Fruit fly (Drosophila melanogaster) whole organism, embryonic: ENCODE results near the gene Neu2.

Source experiments
- Ada2b ChIP-seq: fragments of 200-800 bp; sonication (Bioruptor generic); IDR thresholded peaks from 2 replicates; pipeline ENCODE4 v1.3.6; 2022; ENCODE audit warnings: missing biosample characterization, missing genetic modification characterization
- Adf1 ChIP-seq: fragments of 200-800 bp; sonication (Bioruptor generic); IDR thresholded peaks from 2 replicates; pipeline ENCODE4 v1.3.6; 2022; ENCODE audit warnings: missing biosample characterization, missing genetic modification characterization
- Asciz ChIP-seq: fragments of 200-800 bp; sonication (Bioruptor generic); optimal IDR thresholded peaks from 2 replicates; lab custom pipeline; 2017; ENCODE audit warnings: missing biosample characterization, mild to moderate bottlenecking, missing genetic modification characterization, missing genetic modification reagents
- CG12155 ChIP-seq: fragments of 200-800 bp; sonication (Bioruptor generic); optimal IDR thresholded peaks from 3 replicates; lab custom pipeline; 2016; ENCODE audit warnings: missing biosample characterization, missing genetic modification characterization
- CG12942 ChIP-seq: fragments of 200-800 bp; sonication (Bioruptor generic); optimal IDR thresholded peaks from 3 replicates; lab custom pipeline; 2016; ENCODE audit warnings: missing biosample characterization, missing genetic modification characterization
- CG31224 ChIP-seq: fragments of 200-800 bp; sonication (Bioruptor generic); IDR thresholded peaks from 2 replicates; pipeline ENCODE4 v1.3.6; 2022; ENCODE audit warnings: missing biosample characterization, missing genetic modification characterization
- CG31441 ChIP-seq: fragments of 200-800 bp; sonication (Bioruptor generic); IDR thresholded peaks from 2 replicates; pipeline ENCODE4 v1.3.6; 2022; ENCODE audit warnings: missing biosample characterization, missing genetic modification characterization
- CG4854 ChIP-seq: fragments of 200-800 bp; sonication (Bioruptor generic); optimal IDR thresholded peaks from 2 replicates; lab custom pipeline; 2016; ENCODE audit warnings: missing biosample characterization, missing genetic modification characterization, inconsistent platforms
- CG7556 ChIP-seq: fragments of 200-800 bp; sonication (Bioruptor generic); optimal IDR thresholded peaks from 2 replicates; lab custom pipeline; 2017; ENCODE audit warnings: missing biosample characterization, mild to moderate bottlenecking, missing genetic modification characterization
- CG9437 ChIP-seq: fragments of 200-800 bp; sonication (Bioruptor generic); optimal IDR thresholded peaks from 2 replicates; lab custom pipeline; 2018; ENCODE audit warnings: missing biosample characterization, mild to moderate bottlenecking, missing genetic modification characterization
- CG9797 ChIP-seq: fragments of 200-800 bp; sonication (Bioruptor generic); optimal IDR thresholded peaks from 3 replicates; lab custom pipeline; 2018; ENCODE audit warnings: missing biosample characterization, mild to moderate bottlenecking, missing genetic modification characterization
- CG9932 ChIP-seq: fragments of 200-800 bp; sonication (Bioruptor generic); IDR thresholded peaks from 2 replicates; pipeline ENCODE4 v1.3.6; 2022; ENCODE audit warnings: missing biosample characterization, missing genetic modification characterization
- CrebB ChIP-seq: fragments of 200-800 bp; sonication (Bioruptor generic); optimal IDR thresholded peaks from 3 replicates; lab custom pipeline; 2018; ENCODE audit warnings: missing biosample characterization, mild to moderate bottlenecking, missing genetic modification characterization
- Dek ChIP-seq: fragments of 200-800 bp; sonication (Bioruptor generic); optimal IDR thresholded peaks from 3 replicates; lab custom pipeline; 2019; ENCODE audit warnings: missing biosample characterization, mild to moderate bottlenecking, missing genetic modification characterization, moderate library complexity
- Dip2 ChIP-seq: fragments of 200-800 bp; sonication (Bioruptor generic); IDR thresholded peaks from 2 replicates; pipeline ENCODE4 v1.3.6; 2022; ENCODE audit warnings: missing biosample characterization, missing genetic modification characterization
- Dll ChIP-seq: fragments of 200-800 bp; sonication (Bioruptor generic); IDR thresholded peaks from 4 replicates; pipeline ENCODE4 v1.3.6; 2022; ENCODE audit warnings: missing biosample characterization, missing genetic modification characterization; ENCODE audit not compliant: partially characterized antibody
- Drgx ChIP-seq: fragments of 200-800 bp; sonication (Bioruptor generic); IDR thresholded peaks from 2 replicates; pipeline ENCODE4 v1.3.6; 2022; ENCODE audit warnings: missing biosample characterization, missing genetic modification characterization
- Ets65A ChIP-seq: fragments of 200-800 bp; sonication (Bioruptor generic); peaks from one replicate; lab custom pipeline; 2016; ENCODE audit warnings: missing biosample characterization, missing genetic modification characterization
- Hr78 ChIP-seq, 2 experiments: fragments of 200-800 bp in 1 of 2; fragments of >200 bp in 1 of 2; sonication (Bioruptor generic) in 1 of 2; optimal IDR thresholded peaks; 2 replicates each; lab custom pipeline; 2017 to 2019; ENCODE audit warnings: missing biosample characterization in 2 of 2, missing genetic modification characterization in 2 of 2, mild to moderate bottlenecking in 1 of 2, moderate library complexity in 1 of 2
- Med ChIP-seq: fragments of 200-800 bp; sonication (Bioruptor generic); peaks from one replicate; lab custom pipeline; 2016; ENCODE audit warnings: missing biosample characterization, missing genetic modification characterization, mild to moderate bottlenecking, inconsistent platforms, moderate library complexity
- Oli ChIP-seq: fragments of 200-800 bp; sonication (Bioruptor generic); optimal IDR thresholded peaks from 2 replicates; lab custom pipeline; 2018; ENCODE audit warnings: missing biosample characterization, mild to moderate bottlenecking, missing genetic modification characterization, moderate library complexity
- Side ChIP-seq: fragments of 200-800 bp; sonication (Bioruptor generic); optimal IDR thresholded peaks from 2 replicates; lab custom pipeline; 2016; ENCODE audit warnings: missing biosample characterization, missing genetic modification characterization
- Six4 ChIP-seq: fragments of 200-800 bp; sonication (Bioruptor generic); optimal IDR thresholded peaks from 2 replicates; lab custom pipeline; 2016; ENCODE audit warnings: missing biosample characterization, missing genetic modification characterization
- Xbp1 ChIP-seq: fragments of 200-800 bp; sonication (Bioruptor generic); optimal IDR thresholded peaks from 3 replicates; lab custom pipeline; 2016; ENCODE audit warnings: missing biosample characterization, mild to moderate bottlenecking, missing genetic modification characterization
- ab ChIP-seq: fragments of 200-800 bp; sonication (Bioruptor generic); optimal IDR thresholded peaks from 2 replicates; lab custom pipeline; 2016; ENCODE audit warnings: missing biosample characterization, missing genetic modification characterization
- ara ChIP-seq: fragments of 200-800 bp; sonication (Bioruptor generic); IDR thresholded peaks from 2 replicates; pipeline ENCODE4 v1.3.6; 2022; ENCODE audit warnings: missing biosample characterization, missing genetic modification characterization
- ato ChIP-seq: fragments of 200-800 bp; sonication (Bioruptor generic); IDR thresholded peaks from 2 replicates; pipeline ENCODE4 v1.3.6; 2022; ENCODE audit warnings: missing biosample characterization, missing genetic modification characterization; ENCODE audit not compliant: partially characterized antibody
- az2 ChIP-seq: fragments of 200-800 bp; sonication (Bioruptor generic); optimal IDR thresholded peaks from 3 replicates; lab custom pipeline; 2016; ENCODE audit warnings: missing biosample characterization, missing genetic modification characterization
- bab2 ChIP-seq: fragments of 200-800 bp; sonication (Bioruptor generic); optimal IDR thresholded peaks from 2 replicates; lab custom pipeline; 2016; ENCODE audit warnings: missing biosample characterization, missing genetic modification characterization
- bcd ChIP-seq: fragments of 200-800 bp; sonication (Bioruptor generic); optimal IDR thresholded peaks from 2 replicates; lab custom pipeline; 2017; ENCODE audit warnings: missing biosample characterization, mild to moderate bottlenecking, missing genetic modification characterization
- btn ChIP-seq: fragments of 200-800 bp; sonication (Bioruptor generic); optimal IDR thresholded peaks from 2 replicates; lab custom pipeline; 2016; ENCODE audit warnings: missing biosample characterization, missing genetic modification characterization
- dimm ChIP-seq: fragments of 200-800 bp; sonication (Bioruptor generic); IDR thresholded peaks from 2 replicates; pipeline ENCODE4 v1.3.6; 2022; ENCODE audit warnings: missing biosample characterization, missing genetic modification characterization
- dmrt99B ChIP-seq: fragments of 200-800 bp; sonication (Bioruptor generic); optimal IDR thresholded peaks from 2 replicates; lab custom pipeline; 2018; ENCODE audit warnings: missing biosample characterization, mild to moderate bottlenecking, missing genetic modification characterization, moderate library complexity
- emc ChIP-seq: fragments of 200-800 bp; sonication (Bioruptor generic); optimal IDR thresholded peaks from 2 replicates; lab custom pipeline; 2016; ENCODE audit warnings: missing biosample characterization, missing genetic modification characterization
- eve ChIP-seq, 2 experiments: fragments of >200 bp; optimal IDR thresholded peaks; 2 replicates each; lab custom pipeline; 2017; ENCODE audit warnings: missing biosample characterization in 2 of 2, missing genetic modification characterization in 2 of 2
- exex ChIP-seq: fragments of 200-800 bp; sonication (Bioruptor generic); optimal IDR thresholded peaks from 4 replicates; lab custom pipeline; 2018; ENCODE audit warnings: missing biosample characterization, mild to moderate bottlenecking, missing genetic modification characterization, moderate library complexity
- gcm2 ChIP-seq: fragments of 200-800 bp; sonication (Bioruptor generic); optimal IDR thresholded peaks from 2 replicates; lab custom pipeline; 2016; ENCODE audit warnings: missing biosample characterization, missing genetic modification characterization
- grn ChIP-seq: fragments of 200-800 bp; sonication (Bioruptor generic); optimal IDR thresholded peaks from 3 replicates; lab custom pipeline; 2017; ENCODE audit warnings: missing biosample characterization, missing genetic modification characterization
- her ChIP-seq: fragments of 200-800 bp; sonication (Bioruptor generic); optimal IDR thresholded peaks from 2 replicates; lab custom pipeline; 2016; ENCODE audit warnings: missing biosample characterization, missing genetic modification characterization
- kay ChIP-seq: fragments of 200-800 bp; sonication (Bioruptor generic); optimal IDR thresholded peaks from 2 replicates; lab custom pipeline; 2016; ENCODE audit warnings: missing biosample characterization, missing genetic modification characterization
- luna ChIP-seq: fragments of 200-800 bp; sonication (Bioruptor generic); optimal IDR thresholded peaks from 2 replicates; lab custom pipeline; 2016; ENCODE audit warnings: missing biosample characterization, missing genetic modification characterization
- mld ChIP-seq: fragments of 200-800 bp; sonication (Bioruptor generic); IDR thresholded peaks from 3 replicates; pipeline ENCODE4 v1.3.6; 2022; ENCODE audit warnings: missing biosample characterization, missing genetic modification characterization; ENCODE audit not compliant: partially characterized antibody
- peb ChIP-seq: fragments of 200-800 bp; sonication (Bioruptor generic); IDR thresholded peaks from 2 replicates; pipeline ENCODE4 v1.3.6; 2022; ENCODE audit warnings: missing biosample characterization, missing genetic modification characterization
- sens-2 ChIP-seq: fragments of 200-800 bp; sonication (Bioruptor generic); IDR thresholded peaks from 2 replicates; pipeline ENCODE4 v1.3.6; 2022; ENCODE audit warnings: missing biosample characterization, missing genetic modification characterization
- sim ChIP-seq: fragments of 200-800 bp; sonication (Bioruptor generic); IDR thresholded peaks from 2 replicates; pipeline ENCODE4 v1.3.6; 2022; ENCODE audit warnings: missing biosample characterization, missing genetic modification characterization
- tup ChIP-seq: fragments of 200-800 bp; sonication (Bioruptor generic); optimal IDR thresholded peaks from 2 replicates; lab custom pipeline; 2016; ENCODE audit warnings: missing biosample characterization, mild to moderate bottlenecking, missing genetic modification characterization, moderate library complexity
- unpg ChIP-seq: fragments of 200-800 bp; sonication (Bioruptor generic); optimal IDR thresholded peaks from 3 replicates; lab custom pipeline; 2018; ENCODE audit warnings: missing biosample characterization, mild to moderate bottlenecking, missing genetic modification characterization, moderate library complexity
- vfl ChIP-seq: fragments of 200-800 bp; sonication (Bioruptor generic); optimal IDR thresholded peaks from 2 replicates; lab custom pipeline; 2016; ENCODE audit warnings: missing biosample characterization, missing genetic modification characterization
- yki ChIP-seq: fragments of >200 bp; optimal IDR thresholded peaks from 3 replicates; lab custom pipeline; 2018
- zf30C ChIP-seq: fragments of 200-800 bp; sonication (Bioruptor generic); optimal IDR thresholded peaks from 3 replicates; lab custom pipeline; 2018; ENCODE audit warnings: missing biosample characterization, mild to moderate bottlenecking, missing genetic modification characterization

Neu2 gene

DNA sequence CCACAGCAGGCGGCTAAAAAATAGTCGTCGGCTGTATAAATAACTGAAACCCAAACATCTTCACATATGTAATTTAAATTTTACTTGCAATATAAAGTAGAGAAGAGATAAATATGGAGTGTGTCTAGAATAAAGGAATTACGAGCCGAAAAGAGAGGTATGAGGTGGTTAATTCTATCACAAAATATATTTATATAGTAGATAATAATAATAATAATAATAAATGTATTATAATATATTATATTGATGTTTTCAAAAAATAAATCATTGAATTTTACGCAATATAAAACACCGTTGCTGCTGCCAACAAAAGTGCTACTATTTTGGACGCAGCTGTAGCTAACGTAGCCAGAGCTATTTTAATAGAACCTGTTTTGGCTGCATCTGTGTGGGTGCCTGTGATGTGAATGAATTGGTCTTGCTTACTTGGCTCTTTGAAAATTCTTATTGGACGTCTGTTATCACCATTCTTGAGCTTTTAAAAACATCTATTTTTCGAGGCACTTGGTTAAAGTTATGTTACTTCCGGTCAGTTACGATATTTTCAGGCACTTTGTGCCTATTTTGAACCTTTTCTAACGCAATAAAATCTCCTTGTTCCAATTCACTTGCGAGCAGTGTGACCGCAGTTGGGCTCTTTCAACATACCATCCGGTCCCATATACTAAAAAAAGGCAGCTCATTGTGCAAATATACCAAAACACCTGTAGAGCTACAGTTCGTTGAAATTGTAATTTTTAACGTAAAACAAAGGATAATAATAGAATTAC lies 6.7 kb upstream of the Neu2 start, which contains the start of gene Hr78 (continued):
- TF ChIP-seq CG12155 (peak; percentile 58), ab (GFP tag; lab: Kevin White, UChicago) (no peak), CG12942 (GFP tag; lab: Kevin White, UChicago) (peak; percentile 51), CG9797 (GFP tag; lab: Kevin White, UChicago) (peak; percentile 88), CG4854 (no peak), CrebB (peak; percentile 17), bcd (GFP tag; lab: Kevin White, UChicago) (peak; percentile 74), her (GFP tag; lab: Kevin White, UChicago) (no peak), ato (GFP tag; lab: Robert Waterston, UW) (no peak), Med (peak; percentile 65), gcm2 (GFP tag; lab: Kevin White, UChicago) (no peak), sens-2 (peak; percentile 6; the same call in 1 of the 2 replicates), Hr78 (GFP tag; optimal IDR thresholded peaks at IDR 0.05; lab: Kevin White, UChicago) (peak in 1 of 2 experiments; percentile 95), Oli (tag; lab: Kevin White, UChicago) (peak; percentile 87), eve (GFP tag; optimal IDR thresholded peaks at IDR 0.05; lab: Kevin White, UChicago) (no peak), Side (GFP tag; lab: Kevin White, UChicago) (peak; percentile 8), Xbp1 (peak; percentile 67)

DNA sequence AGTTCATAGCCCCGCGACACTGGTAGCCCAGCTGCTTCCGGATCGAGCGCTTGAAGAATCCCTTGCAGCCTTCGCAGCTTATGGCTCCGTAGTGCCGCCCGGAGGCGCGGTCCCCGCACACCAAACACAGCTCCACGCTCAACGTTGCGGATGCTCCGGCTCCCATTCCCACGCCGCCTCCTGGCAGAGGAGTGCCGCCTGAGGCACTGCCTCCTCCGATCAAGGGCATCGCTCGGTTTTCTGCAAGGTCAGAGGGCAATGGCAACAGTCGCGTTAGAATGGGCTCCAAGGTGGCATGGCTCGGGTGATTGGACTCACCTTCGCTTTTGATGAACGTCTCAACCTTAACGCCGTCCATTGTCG lies 6.1 kb upstream of the Neu2 start:
- TF ChIP-seq peb (GFP tag; lab: Robert Waterston, UW) (0 out of 2 replicates have a peak, but pooled peaks have one; percentile 5), zf30C (no peak), Drgx (GFP tag; lab: Robert Waterston, UW) (no peak), CG9437 (GFP tag; lab: Kevin White, UChicago) (no peak), CG7556 (GFP tag; lab: Kevin White, UChicago) (no peak), btn (GFP tag; lab: Kevin White, UChicago) (no peak), dimm (GFP tag; lab: Robert Waterston, UW) (no peak), gcm2 (GFP tag; lab: Kevin White, UChicago) (no peak), ara (GFP tag; lab: Robert Waterston, UW) (no peak), Dll (GFP tag; lab: Robert Waterston, UW) (no peak), Ada2b (no peak), bab2 (GFP tag; lab: Kevin White, UChicago) (no peak), Asciz (GFP tag; lab: Kevin White, UChicago) (no peak), dmrt99B (tag; lab: Kevin White, UChicago) (no peak), exex (no peak), sim (GFP tag; lab: Robert Waterston, UW) (no peak), mld (GFP tag; lab: Robert Waterston, UW) (0 out of 3 replicates have a peak, but pooled peaks have one; percentile 24), Side (GFP tag; lab: Kevin White, UChicago) (no peak), grn (GFP tag; lab: Kevin White, UChicago) (no peak), kay (GFP tag; lab: Kevin White, UChicago) (no peak), vfl (GFP tag; lab: Kevin White, UChicago) (no peak), Adf1 (GFP tag; lab: Robert Waterston, UW) (no peak), Dip2 (GFP tag; lab: Robert Waterston, UW) (no peak), Dek (tag; lab: Kevin White, UChicago) (no peak), az2 (GFP tag; lab: Kevin White, UChicago) (no peak), yki (lab: Kevin White, UChicago) (no peak), tup (GFP tag; lab: Kevin White, UChicago) (no peak), CG31441 (no peak), Ets65A (GFP tag; lab: Kevin White, UChicago) (peak; percentile 91), CG31224 (GFP tag; lab: Robert Waterston, UW) (no peak), emc (no peak), CG9932 (0 out of 2 replicates have a peak, but pooled peaks have one; percentile 2), luna (GFP tag; lab: Kevin White, UChicago) (no peak), unpg (no peak), Six4 (GFP tag; lab: Kevin White, UChicago) (no peak)
